Worm (Caenorhabditis elegans) whole organism, mixed stage, embryonic: Measurements from ENCODE around the gene atg-13.

Experiments used
- M03D4.4 ChIP-seq: sonication (generic microtip); optimal IDR thresholded peaks from 2 replicates; lab custom pipeline; 2017; ENCODE audit warnings: mild to moderate bottlenecking, missing genetic modification characterization, missing compliant biosample characterization
- bed-3 ChIP-seq: fragments of 200-800 bp; sonication (Bioruptor generic); optimal IDR thresholded peaks from 3 replicates; lab custom pipeline; 2018; ENCODE audit warnings: mild to moderate bottlenecking, missing genetic modification characterization, moderate library complexity, missing compliant biosample characterization
- ceh-39 ChIP-seq: fragments of 150-350 bp; optimal IDR thresholded peaks from 2 replicates; lab custom pipeline; 2014; ENCODE audit warnings: missing biosample characterization, missing genetic modification characterization
- ceh-43 ChIP-seq: fragments of 200-800 bp; sonication (Bioruptor generic); optimal IDR thresholded peaks from 2 replicates; lab custom pipeline; 2018; ENCODE audit warnings: mild to moderate bottlenecking, missing genetic modification characterization, moderate library complexity, missing compliant biosample characterization
- ces-1 ChIP-seq: fragments of 150-350 bp; optimal IDR thresholded peaks from 2 replicates; lab custom pipeline; 2014; ENCODE audit warnings: missing biosample characterization, missing genetic modification reagents, missing genetic modification characterization
- cnd-1 ChIP-seq: fragments of 200-800 bp; sonication (Bioruptor generic); optimal IDR thresholded peaks from 2 replicates; lab custom pipeline; 2018; ENCODE audit warnings: mild to moderate bottlenecking, missing genetic modification characterization, missing compliant biosample characterization
- drap-1 ChIP-seq: fragments of 200-800 bp; sonication (Bioruptor generic); optimal IDR thresholded peaks from 3 replicates; lab custom pipeline; 2018; ENCODE audit warnings: mild to moderate bottlenecking, missing genetic modification characterization, missing compliant biosample characterization
- elt-1 ChIP-seq: sonication (generic microtip); optimal IDR thresholded peaks from 2 replicates; lab custom pipeline; 2017; ENCODE audit warnings: missing genetic modification characterization, mild to moderate bottlenecking, missing compliant biosample characterization, antibody characterized with exemption, moderate library complexity, borderline replicate concordance; ENCODE audit not compliant: insufficient read depth
- elt-3 ChIP-seq: fragments of 150-350 bp; optimal IDR thresholded peaks from 2 replicates; lab custom pipeline; 2014; ENCODE audit warnings: missing biosample characterization, missing genetic modification characterization
- flh-1 ChIP-seq: fragments of 200-800 bp; sonication (Bioruptor generic); optimal IDR thresholded peaks from 2 replicates; lab custom pipeline; 2018; ENCODE audit warnings: mild to moderate bottlenecking, missing genetic modification characterization, moderate library complexity, missing compliant biosample characterization
- ham-2 ChIP-seq: fragments of 200-800 bp; sonication (Bioruptor generic); optimal IDR thresholded peaks from 2 replicates; lab custom pipeline; 2018; ENCODE audit warnings: mild to moderate bottlenecking, missing genetic modification characterization, missing compliant biosample characterization
- hlh-1 ChIP-seq: fragments of 150-350 bp; optimal IDR thresholded peaks from 2 replicates; lab custom pipeline; 2014; ENCODE audit warnings: missing biosample characterization, missing genetic modification reagents, missing genetic modification characterization
- lin-13 ChIP-seq: fragments of 150-350 bp; optimal IDR thresholded peaks from 2 replicates; lab custom pipeline; 2014; ENCODE audit warnings: missing biosample characterization, missing genetic modification characterization
- lsy-2 ChIP-seq: fragments of 150-350 bp; optimal IDR thresholded peaks from 2 replicates; lab custom pipeline; 2014; ENCODE audit warnings: missing biosample characterization, missing genetic modification characterization
- mab-5 ChIP-seq: fragments of 150-350 bp; optimal IDR thresholded peaks from 2 replicates; lab custom pipeline; 2014; ENCODE audit warnings: missing biosample characterization, missing genetic modification characterization
- mep-1 ChIP-seq: fragments of 150-350 bp; optimal IDR thresholded peaks from 2 replicates; lab custom pipeline; 2017; ENCODE audit warnings: missing biosample characterization, missing genetic modification reagents, missing genetic modification characterization, inconsistent platforms
- mls-2 ChIP-seq: sonication (generic microtip); optimal IDR thresholded peaks from 2 replicates; lab custom pipeline; 2016; ENCODE audit warnings: mild to moderate bottlenecking, missing genetic modification characterization, moderate library complexity, missing compliant biosample characterization
- nhr-12 ChIP-seq: fragments of 150-350 bp; optimal IDR thresholded peaks from 2 replicates; lab custom pipeline; 2014; ENCODE audit warnings: missing biosample characterization, missing genetic modification characterization
- nhr-2 ChIP-seq: fragments of 150-350 bp; optimal IDR thresholded peaks from 2 replicates; lab custom pipeline; 2014; ENCODE audit warnings: missing biosample characterization, missing genetic modification characterization
- nhr-237 ChIP-seq: fragments of 150-350 bp; optimal IDR thresholded peaks from 2 replicates; lab custom pipeline; 2014; ENCODE audit warnings: missing biosample characterization, missing genetic modification characterization
- nhr-28 ChIP-seq: fragments of 150-350 bp; optimal IDR thresholded peaks from 2 replicates; lab custom pipeline; 2014; ENCODE audit warnings: missing biosample characterization, missing genetic modification characterization
- nhr-76 ChIP-seq: sonication (generic microtip); optimal IDR thresholded peaks from 2 replicates; lab custom pipeline; 2017; ENCODE audit warnings: missing biosample characterization, missing genetic modification characterization
- pha-4 ChIP-seq: fragments of 150-350 bp; optimal IDR thresholded peaks from 2 replicates; lab custom pipeline; 2018; ENCODE audit warnings: missing biosample characterization, missing genetic modification reagents, missing genetic modification characterization
- snpc-4 ChIP-seq: fragments of 150-350 bp; optimal IDR thresholded peaks from 2 replicates; lab custom pipeline; 2014; ENCODE audit warnings: missing biosample characterization, missing genetic modification characterization
- sptf-1 ChIP-seq: sonication (generic microtip); optimal IDR thresholded peaks from 2 replicates; lab custom pipeline; 2017; ENCODE audit warnings: mild to moderate bottlenecking, missing genetic modification characterization, moderate library complexity, missing compliant biosample characterization
- tbx-8 ChIP-seq: fragments of 200-800 bp; sonication (Bioruptor generic); optimal IDR thresholded peaks from 2 replicates; lab custom pipeline; 2018; ENCODE audit warnings: mild to moderate bottlenecking, missing genetic modification characterization, moderate library complexity, missing compliant biosample characterization
- unc-120 ChIP-seq: sonication (generic microtip); optimal IDR thresholded peaks from 2 replicates; lab custom pipeline; 2017; ENCODE audit warnings: missing genetic modification characterization, missing compliant biosample characterization; ENCODE audit not compliant: poor library complexity, severe bottlenecking
- unc-39 ChIP-seq: fragments of 150-350 bp; optimal IDR thresholded peaks from 2 replicates; lab custom pipeline; 2014; ENCODE audit warnings: missing biosample characterization, missing genetic modification characterization
- unc-62 ChIP-seq: fragments of 150-350 bp; optimal IDR thresholded peaks from 2 replicates; lab custom pipeline; 2014; ENCODE audit warnings: missing biosample characterization, missing genetic modification reagents, missing genetic modification characterization

atg-13 gene

DNA sequence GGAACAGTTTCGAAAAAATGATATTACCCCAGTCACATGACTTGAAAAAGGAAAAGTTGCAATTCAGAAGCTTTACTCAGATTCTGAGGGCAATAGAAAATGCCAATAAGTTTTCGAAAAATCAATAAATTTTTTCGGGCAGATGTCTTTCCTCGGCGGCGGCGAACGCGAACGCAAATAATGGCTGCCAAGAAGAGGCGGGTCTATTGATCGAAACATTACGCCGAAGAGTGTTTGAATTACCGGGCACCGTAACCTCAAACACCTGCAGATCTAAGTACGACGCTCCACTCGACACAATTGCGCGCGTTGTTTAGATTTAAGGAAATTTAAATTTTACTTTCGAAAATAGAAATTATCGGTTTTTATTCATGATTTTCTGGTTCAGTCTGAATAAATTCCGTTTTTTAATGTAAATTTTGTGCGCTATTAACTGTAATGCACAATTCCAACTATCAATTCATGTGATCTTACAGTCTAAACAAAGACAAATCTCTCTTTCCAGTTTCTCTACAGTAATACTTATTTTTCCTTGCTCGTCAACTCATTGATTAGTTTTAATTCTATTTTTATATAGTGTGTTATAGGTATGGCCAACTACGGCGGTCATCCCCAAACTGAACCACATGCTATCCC lies 5.9 kb upstream of the atg-13 start, which contains the start of gene prp-8:
prp-8 (plus strand) TSS at position 586 of the 636 bp plus-strand sequence.
- TF ChIP-seq lsy-2 (peak; percentile 97), nhr-237 (tag; lab: Kevin White, UChicago) (no peak), cnd-1 (tag; lab: Kevin White, UChicago) (peak; percentile 50), hlh-1 (tag; lab: Kevin White, UChicago) (peak; percentile 43), M03D4.4 (peak; percentile 18), nhr-2 (tag; lab: Kevin White, UChicago) (no peak), unc-120 (peak; percentile 45), pha-4 (tag; lab: Kevin White, UChicago) (peak; percentile 84), lin-13 (tag; lab: Kevin White, UChicago) (peak; percentile 86), elt-1 (tag; lab: Kevin White, UChicago) (peak; percentile 38), unc-62 (GFP tag; lab: Kevin White, UChicago) (no peak), drap-1 (GFP tag; lab: Kevin White, UChicago) (peak; percentile 17), ceh-39 (tag; lab: Kevin White, UChicago) (peak; percentile 94), sptf-1 (peak; percentile 68), mep-1 (tag; lab: Kevin White, UChicago) (peak; percentile 87), ceh-43 (GFP tag; lab: Kevin White, UChicago) (peak; percentile 25), elt-3 (tag; lab: Kevin White, UChicago) (no peak)

DNA sequence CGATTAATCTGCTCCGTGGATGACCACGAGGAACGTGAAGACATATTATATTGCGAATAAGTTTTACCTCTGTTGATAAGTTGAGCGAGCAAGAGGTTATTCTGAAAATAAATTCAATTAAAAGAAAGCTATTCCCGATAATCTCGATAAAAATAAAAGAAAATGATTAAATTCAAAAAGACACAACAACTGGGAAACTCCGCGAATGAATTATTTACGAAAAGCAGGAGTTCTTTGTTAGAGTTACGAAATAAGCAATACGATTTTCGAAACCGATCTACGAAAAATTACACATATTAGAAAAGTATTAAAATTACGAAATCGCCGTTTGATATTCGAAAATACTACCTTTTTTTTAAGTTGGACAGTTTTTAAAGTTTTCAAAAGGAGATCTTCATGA lies 5.3 kb upstream of the atg-13 start, which contains the start of gene bath-42:
bath-42 (minus strand) TSS at position 101 of the 400 bp plus-strand sequence.
- TF ChIP-seq nhr-2 (tag; lab: Kevin White, UChicago) = no peak
- no peak for TF ChIP-seq elt-3 (tag; lab: Kevin White, UChicago)
- no peak for TF ChIP-seq mab-5
- TF ChIP-seq hlh-1 (tag; lab: Kevin White, UChicago) = no peak
- TF ChIP-seq lin-13 (tag; lab: Kevin White, UChicago) = no peak
- no peak for TF ChIP-seq ceh-39 (tag; lab: Kevin White, UChicago)
- no peak for TF ChIP-seq unc-120
- TF ChIP-seq flh-1 (GFP tag; lab: Kevin White, UChicago) = no peak
- TF ChIP-seq ceh-43 (GFP tag; lab: Kevin White, UChicago) = no peak
- no peak for TF ChIP-seq snpc-4 (tag; lab: Kevin White, UChicago)
- TF ChIP-seq tbx-8 (GFP tag; lab: Kevin White, UChicago) = no peak
- no peak for TF ChIP-seq lsy-2
- TF ChIP-seq nhr-237 (tag; lab: Kevin White, UChicago) = no peak
- no peak for TF ChIP-seq elt-1 (tag; lab: Kevin White, UChicago)
- no peak for TF ChIP-seq ces-1 (GFP tag; lab: Kevin White, UChicago)
- no peak for TF ChIP-seq nhr-12
- TF ChIP-seq, all 35 proteins: peak for 0

DNA sequence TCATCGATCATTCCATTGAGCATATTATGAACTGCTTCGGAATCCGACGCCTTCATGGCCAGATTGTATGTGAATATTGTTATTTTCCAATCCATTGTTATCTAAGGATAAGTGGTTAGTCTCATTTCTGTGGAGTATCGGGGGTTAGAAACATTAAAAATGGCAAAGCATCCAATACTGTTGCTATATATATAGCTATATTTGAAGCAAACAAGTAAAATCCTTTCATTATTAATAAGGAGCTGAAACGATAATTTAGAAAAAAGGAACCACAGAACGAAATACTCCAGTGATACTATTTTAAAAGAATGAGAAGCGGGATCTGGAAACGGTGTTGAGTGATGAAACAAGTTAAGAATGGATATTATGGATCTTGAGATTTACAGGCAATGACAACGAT lies 3.2 kb upstream of the atg-13 start, which contains the start of gene inpp-5K:
inpp-5K (minus strand) TSS at position 101 of the 400 bp plus-strand sequence.
- TF ChIP-seq elt-1 (tag; lab: Kevin White, UChicago) = no peak
- no peak for TF ChIP-seq nhr-28 (tag; lab: Kevin White, UChicago)
- no peak for TF ChIP-seq cnd-1 (tag; lab: Kevin White, UChicago)
- no peak for TF ChIP-seq ces-1 (GFP tag; lab: Kevin White, UChicago)
- no peak for TF ChIP-seq pha-4 (tag; lab: Kevin White, UChicago)
- TF ChIP-seq ham-2 (GFP tag; lab: Kevin White, UChicago) = no peak
- no peak for TF ChIP-seq hlh-1 (tag; lab: Kevin White, UChicago)
- TF ChIP-seq sptf-1 = no peak
- TF ChIP-seq unc-120 = no peak
- TF ChIP-seq bed-3 (GFP tag; lab: Kevin White, UChicago) = no peak
- no peak for TF ChIP-seq ceh-43 (GFP tag; lab: Kevin White, UChicago)
- TF ChIP-seq nhr-12 = no peak
- TF ChIP-seq nhr-76 (tag; lab: Kevin White, UChicago) = no peak
- no peak for TF ChIP-seq lsy-2
- TF ChIP-seq unc-39 (tag; lab: Kevin White, UChicago) = no peak
- TF ChIP-seq mls-2 (tag; lab: Kevin White, UChicago) = no peak

DNA sequence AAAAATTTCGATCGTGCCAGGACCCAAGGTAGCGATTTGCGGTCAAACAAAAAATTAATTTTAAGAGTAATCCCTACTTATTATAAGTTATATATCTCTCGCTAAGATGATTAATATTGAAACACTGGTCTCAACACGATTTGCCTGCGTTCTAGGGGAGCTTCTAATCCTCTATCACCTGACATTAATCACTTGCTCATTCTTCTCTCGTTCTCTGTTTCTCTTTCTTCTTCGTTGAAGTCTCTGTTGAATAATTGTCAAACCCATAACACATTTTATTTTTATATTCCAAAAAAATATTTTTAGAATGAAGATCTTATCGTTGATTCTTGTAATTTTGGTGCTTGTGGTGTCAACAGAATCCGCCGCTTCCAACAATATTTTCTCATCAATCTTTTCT lies 2.8 kb downstream of the atg-13 start, which contains the start of gene D2007.1:
D2007.1 (plus strand) TSS at position 301 of the 400 bp plus-strand sequence.
- TF ChIP-seq ces-1 (GFP tag; lab: Kevin White, UChicago) (no peak), unc-39 (tag; lab: Kevin White, UChicago) (no peak), ceh-43 (GFP tag; lab: Kevin White, UChicago) (no peak), unc-120 (no peak), elt-1 (tag; lab: Kevin White, UChicago) (no peak), hlh-1 (tag; lab: Kevin White, UChicago) (no peak)
